Fruit fly (Drosophila melanogaster) whole organism, adult: ENCODE data around the gene Parg.

Experiments
- CG14711 ChIP-seq: fragments of 200-800 bp; sonication (Bioruptor generic); optimal IDR thresholded peaks from 2 replicates; lab custom pipeline; 2018; ENCODE audit warnings: missing biosample characterization, mild to moderate bottlenecking, missing genetic modification characterization, moderate library complexity
- CG1620 ChIP-seq: fragments of 200-800 bp; sonication (Bioruptor generic); optimal IDR thresholded peaks from 2 replicates; lab custom pipeline; 2016; ENCODE audit warnings: missing biosample characterization, missing genetic modification characterization
- pad ChIP-seq: fragments of 200-800 bp; sonication (Bioruptor generic); optimal IDR thresholded peaks from 3 replicates; lab custom pipeline; 2017; ENCODE audit warnings: missing biosample characterization, missing genetic modification characterization, mild to moderate bottlenecking, moderate library complexity, missing genetic modification reagents
- toe ChIP-seq: fragments of 200-800 bp; sonication (Bioruptor generic); optimal IDR thresholded peaks from 2 replicates; lab custom pipeline; 2016; ENCODE audit warnings: missing biosample characterization, missing genetic modification characterization

DNA sequence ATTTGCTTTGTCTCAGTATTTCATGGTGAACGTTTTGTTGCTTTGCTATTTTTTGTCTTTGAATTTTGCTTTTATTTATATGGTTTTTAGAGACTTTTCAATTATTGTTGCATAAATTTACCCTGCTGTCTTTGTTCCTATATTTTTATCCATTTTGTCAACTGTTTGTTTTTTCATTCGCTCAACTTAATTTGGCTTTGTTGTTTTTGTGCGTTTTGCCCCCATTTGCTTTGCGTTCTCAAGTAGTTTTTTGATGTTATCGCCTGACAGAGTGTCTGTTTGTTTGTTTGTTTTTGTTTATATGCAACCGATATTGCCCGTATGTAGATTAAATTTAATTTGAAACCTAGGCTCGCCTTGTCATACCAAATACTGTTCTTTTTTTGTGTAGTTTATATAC, 17.3 kb upstream of the Parg start:
- no peak for TF ChIP-seq pad (GFP tag; lab: Kevin White, UChicago)
- TF ChIP-seq CG1620 (GFP tag; lab: Kevin White, UChicago): no peak
- no peak for TF ChIP-seq toe (GFP tag; lab: Kevin White, UChicago)
- no peak for TF ChIP-seq CG14711 (tag; lab: Kevin White, UChicago)
